Worm (Caenorhabditis elegans): ENCODE data around the gene wip-1.

The wip-1 gene

DNA sequence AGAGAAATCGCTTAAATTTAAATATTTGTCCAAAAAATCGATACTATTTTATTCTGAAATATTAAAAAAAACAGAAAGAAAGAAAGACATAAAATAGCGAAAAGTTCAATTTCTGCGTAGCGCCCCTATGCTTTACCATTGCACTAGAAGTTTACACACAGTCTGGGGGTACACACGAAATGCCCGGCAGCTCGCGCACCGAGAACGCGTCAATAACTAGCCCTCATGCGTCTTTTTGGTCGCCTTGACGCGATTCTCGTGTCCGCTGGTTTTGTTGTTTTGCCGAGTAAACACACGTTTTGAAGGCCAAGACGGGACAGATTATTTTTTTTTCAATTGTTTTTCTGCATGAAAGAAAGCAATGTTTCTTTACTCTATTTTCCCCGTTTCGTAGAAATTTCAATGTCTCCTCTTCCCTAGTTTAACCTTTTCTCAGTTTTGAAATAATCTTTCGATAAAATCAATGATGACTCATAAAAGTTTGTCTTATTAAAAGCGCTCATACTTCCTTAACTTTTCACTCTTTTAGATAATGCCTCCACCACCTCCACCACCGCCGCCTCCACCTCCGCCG lies at the start of gene wip-1:
TSS of gene wip-1 (plus strand) at position 524 of the 574 bp plus-strand sequence.
- TF ChIP-seq aly-2 (tag; optimal IDR thresholded peaks at IDR 0.05) (peak; percentile 62), lin-15B (tag; optimal IDR thresholded peaks at IDR 0.05) (peak; percentile 95), fkh-2 (tag; optimal IDR thresholded peaks at IDR 0.05) (no peak), ama-1 (optimal IDR thresholded peaks at IDR 0.05) (peak; percentile 77), fos-1 (tag; optimal IDR thresholded peaks at IDR 0.05) (peak; percentile 82), mdl-1 (tag; optimal IDR thresholded peaks at IDR 0.05) (peak; percentile 61), lin-39 (tag; optimal IDR thresholded peaks at IDR 0.05) (peak; percentile 97), hmg-11 (tag; optimal IDR thresholded peaks at IDR 0.05) (peak; percentile 98), nhr-28 (tag; optimal IDR thresholded peaks at IDR 0.05) (peak; percentile 49), ceh-82 (tag; optimal IDR thresholded peaks at IDR 0.05) (peak; percentile 87), elt-1 (tag; optimal IDR thresholded peaks at IDR 0.05) (peak; percentile 73), nhr-25 (tag; optimal IDR thresholded peaks at IDR 0.05) (peak; percentile 100), ceh-9 (tag; optimal IDR thresholded peaks at IDR 0.05) (no peak), pha-4 (tag; optimal IDR thresholded peaks at IDR 0.05) (peak; percentile 100), zag-1 (tag; optimal IDR thresholded peaks at IDR 0.05) (peak; percentile 29), tbx-2 (tag; optimal IDR thresholded peaks at IDR 0.05) (peak; percentile 95), nhr-76 (tag; optimal IDR thresholded peaks at IDR 0.05) (peak; percentile 40), ZK546.5 (tag; optimal IDR thresholded peaks at IDR 0.05) (peak; percentile 60), nfya-1 (tag; optimal IDR thresholded peaks at IDR 0.05; ENCODE audit: insufficient read depth) (peak; percentile 97), elt-3 (tag; optimal IDR thresholded peaks at IDR 0.05) (peak; percentile 5 to 73 (median 6)), nhr-23 (tag; optimal IDR thresholded peaks at IDR 0.05) (peak; percentile 99), R02D3.7 (tag; optimal IDR thresholded peaks at IDR 0.05) (peak; percentile 86), ceh-16 (tag; optimal IDR thresholded peaks at IDR 0.05) (peak; percentile 68), egl-27 (tag; optimal IDR thresholded peaks at IDR 0.05) (peak; percentile 95), unc-39 (tag; optimal IDR thresholded peaks at IDR 0.05) (no peak), nhr-67 (tag; optimal IDR thresholded peaks at IDR 0.05) (no peak), ztf-4 (tag; optimal IDR thresholded peaks at IDR 0.05) (peak; percentile 83), lsy-12 (tag; optimal IDR thresholded peaks at IDR 0.05) (peak; percentile 98), ztf-11 (tag; optimal IDR thresholded peaks at IDR 0.05) (no peak), mml-1 (tag; optimal IDR thresholded peaks at IDR 0.05) (no peak), daf-12 (tag; optimal IDR thresholded peaks at IDR 0.05) (peak; percentile 2), nhr-11 (tag; optimal IDR thresholded peaks at IDR 0.05) (peak; percentile 91), pqm-1 (tag; optimal IDR thresholded peaks at IDR 0.05) (peak; percentile 90), sea-2 (GFP tag; optimal IDR thresholded peaks at IDR 0.05) (no peak), nhr-43 (tag; optimal IDR thresholded peaks at IDR 0.05; ENCODE audit: poor library complexity, severe bottlenecking) (peak; percentile 97), jun-1 (tag; optimal IDR thresholded peaks at IDR 0.05) (peak; percentile 97), eor-1 (tag; optimal IDR thresholded peaks at IDR 0.05) (no peak), skn-1 (tag; optimal IDR thresholded peaks at IDR 0.05) (peak; percentile 96), unc-62 (GFP tag; optimal IDR thresholded peaks at IDR 0.05) (peak; percentile 60), nhr-12 (tag; optimal IDR thresholded peaks at IDR 0.05) (no peak), snpc-4 (tag; optimal IDR thresholded peaks at IDR 0.05) (peak; percentile 95), ceh-28 (tag; optimal IDR thresholded peaks at IDR 0.05) (peak; percentile 93), elt-2 (tag; optimal IDR thresholded peaks at IDR 0.05) (peak; percentile 93), nhr-237 (tag; optimal IDR thresholded peaks at IDR 0.05) (no peak), nhr-77 (tag; optimal IDR thresholded peaks at IDR 0.05) (peak; percentile 88), fkh-10 (GFP tag; optimal IDR thresholded peaks at IDR 0.05) (peak; percentile 91), egl-5 (tag; optimal IDR thresholded peaks at IDR 0.05) (peak; percentile 92)
